Fruit fly (Drosophila melanogaster) whole organism, adult: ENCODE measurements around the gene CG17258.

Experiments used
- CG11617 ChIP-seq: fragments of 200-800 bp; sonication (Bioruptor generic); optimal IDR thresholded peaks from 2 replicates; lab custom pipeline; 2017; ENCODE audit warnings: mild to moderate bottlenecking, missing biosample characterization, missing genetic modification reagents, missing genetic modification characterization
- CG33017 ChIP-seq: fragments of 200-800 bp; sonication (Bioruptor generic); optimal IDR thresholded peaks from 2 replicates; lab custom pipeline; 2018; ENCODE audit warnings: missing biosample characterization, mild to moderate bottlenecking, missing genetic modification characterization, moderate library complexity
- Mnt ChIP-seq: fragments of 200-800 bp; sonication (Bioruptor generic); optimal IDR thresholded peaks from 2 replicates; lab custom pipeline; 2016; ENCODE audit warnings: missing biosample characterization, mild to moderate bottlenecking, missing genetic modification characterization
- cnc ChIP-seq, 2 experiments: fragments of >200 bp; optimal IDR thresholded peaks; 2 replicates each; lab custom pipeline; 2017
- ovo ChIP-seq: fragments of 200-800 bp; sonication (Bioruptor generic); optimal IDR thresholded peaks from 2 replicates; lab custom pipeline; 2016; ENCODE audit warnings: missing biosample characterization, missing genetic modification characterization
- tj ChIP-seq: fragments of 200-800 bp; sonication (Bioruptor generic); optimal IDR thresholded peaks from 3 replicates; lab custom pipeline; 2017; ENCODE audit warnings: missing biosample characterization, mild to moderate bottlenecking, missing genetic modification characterization, moderate library complexity
- toe ChIP-seq: fragments of 200-800 bp; sonication (Bioruptor generic); optimal IDR thresholded peaks from 2 replicates; lab custom pipeline; 2016; ENCODE audit warnings: missing biosample characterization, missing genetic modification characterization

The CG17258 gene

dm6 chr2L:2986776-2987175, 48.4 kb downstream of the CG17258 start:
- TF ChIP-seq cnc (optimal IDR thresholded peaks at IDR 0.05; lab: Kevin White, UChicago) (no peak), ovo (GFP tag; lab: Kevin White, UChicago) (no peak), tj (GFP tag; lab: Kevin White, UChicago) (no peak), CG33017 (tag; lab: Kevin White, UChicago) (no peak), Mnt (GFP tag; lab: Kevin White, UChicago) (no peak), CG11617 (GFP tag; lab: Kevin White, UChicago) (no peak), toe (GFP tag; lab: Kevin White, UChicago) (no peak)
